Fruit fly (Drosophila melanogaster) whole organism, embryonic: ENCODE measurements around the gene CG13603.

Experiments
- ATbp ChIP-seq: fragments of 200-800 bp; sonication (Bioruptor generic); optimal IDR thresholded peaks from 2 replicates; lab custom pipeline; 2017; ENCODE audit warnings: missing biosample characterization, mild to moderate bottlenecking, missing genetic modification characterization, missing genetic modification reagents
- Aef1 ChIP-seq: fragments of 200-800 bp; sonication (Bioruptor generic); IDR thresholded peaks from 3 replicates; pipeline ENCODE4 v1.3.6; 2022; ENCODE audit warnings: missing biosample characterization, missing genetic modification characterization
- Awh ChIP-seq: fragments of 200-800 bp; sonication (Bioruptor generic); IDR thresholded peaks from 2 replicates; pipeline ENCODE4, ENCODE4 v1.3.6; 2022; ENCODE audit warnings: missing biosample characterization, missing genetic modification characterization
- B-H2 ChIP-seq: fragments of 200-800 bp; sonication (Bioruptor generic); optimal IDR thresholded peaks from 2 replicates; lab custom pipeline; 2018; ENCODE audit warnings: missing biosample characterization, mild to moderate bottlenecking, missing genetic modification characterization
- CG10431 ChIP-seq: fragments of 200-800 bp; sonication (Bioruptor generic); optimal IDR thresholded peaks from 3 replicates; lab custom pipeline; 2018; ENCODE audit warnings: missing biosample characterization, mild to moderate bottlenecking, missing genetic modification characterization
- CG10543 ChIP-seq: fragments of 200-800 bp; sonication (Bioruptor generic); optimal IDR thresholded peaks from 3 replicates; lab custom pipeline; 2017; ENCODE audit warnings: missing biosample characterization, mild to moderate bottlenecking, missing genetic modification characterization, moderate library complexity
- CG10565 ChIP-seq: fragments of 200-800 bp; sonication (Bioruptor generic); optimal IDR thresholded peaks from 3 replicates; lab custom pipeline; 2016; ENCODE audit warnings: missing biosample characterization, mild to moderate bottlenecking, missing genetic modification characterization
- CG11247 ChIP-seq: fragments of 200-800 bp; sonication (Bioruptor generic); IDR thresholded peaks from 2 replicates; pipeline ENCODE4 v1.3.6; 2022; ENCODE audit warnings: missing biosample characterization, missing genetic modification characterization
- CG11723 ChIP-seq: fragments of 200-800 bp; sonication (Bioruptor generic); optimal IDR thresholded peaks from 2 replicates; lab custom pipeline; 2017; ENCODE audit warnings: missing biosample characterization, mild to moderate bottlenecking, missing genetic modification characterization
- CG12071 ChIP-seq: fragments of 200-800 bp; sonication (Bioruptor generic); optimal IDR thresholded peaks from 3 replicates; lab custom pipeline; 2018; ENCODE audit warnings: missing biosample characterization, mild to moderate bottlenecking, missing genetic modification characterization
- CG13424 ChIP-seq: fragments of 200-800 bp; sonication (Bioruptor generic); optimal IDR thresholded peaks from 2 replicates; lab custom pipeline; 2019; ENCODE audit warnings: missing biosample characterization, mild to moderate bottlenecking, missing genetic modification characterization, moderate library complexity
- CG14710 ChIP-seq: fragments of 200-800 bp; sonication (Bioruptor generic); optimal IDR thresholded peaks from 3 replicates; lab custom pipeline; 2019; ENCODE audit warnings: missing biosample characterization, mild to moderate bottlenecking, missing genetic modification characterization, moderate library complexity
- CG14965 ChIP-seq: fragments of 200-800 bp; sonication (Bioruptor generic); optimal IDR thresholded peaks from 2 replicates; lab custom pipeline; 2016; ENCODE audit warnings: missing biosample characterization, missing genetic modification characterization, borderline replicate concordance
- CG15011 ChIP-seq: fragments of 200-800 bp; sonication (Bioruptor generic); optimal IDR thresholded peaks from 3 replicates; lab custom pipeline; 2018; ENCODE audit warnings: missing biosample characterization, mild to moderate bottlenecking, missing genetic modification characterization
- CG15514 ChIP-seq: fragments of 200-800 bp; sonication (Bioruptor generic); optimal IDR thresholded peaks from 3 replicates; lab custom pipeline; 2017; ENCODE audit warnings: missing biosample characterization, missing genetic modification characterization, mild to moderate bottlenecking, moderate library complexity, missing genetic modification reagents
- CG1602 ChIP-seq: fragments of 200-800 bp; sonication (Bioruptor generic); optimal IDR thresholded peaks from 3 replicates; lab custom pipeline; 2016; ENCODE audit warnings: missing biosample characterization, missing genetic modification characterization
- CG17612 ChIP-seq: fragments of 200-800 bp; sonication (Bioruptor generic); IDR thresholded peaks from 2 replicates; pipeline ENCODE4 v1.3.6; 2022; ENCODE audit warnings: missing biosample characterization, missing genetic modification characterization
- CG17912 ChIP-seq: fragments of 200-800 bp; sonication (Bioruptor generic); optimal IDR thresholded peaks from 2 replicates; lab custom pipeline; 2018; ENCODE audit warnings: missing biosample characterization, mild to moderate bottlenecking, missing genetic modification characterization
- CG2199 ChIP-seq: fragments of 200-800 bp; sonication (Bioruptor generic); IDR thresholded peaks from 3 replicates; pipeline ENCODE4 v1.3.6; 2022; ENCODE audit warnings: missing biosample characterization, missing genetic modification characterization
- CG3407 ChIP-seq: fragments of 200-800 bp; sonication (Bioruptor generic); optimal IDR thresholded peaks from 2 replicates; lab custom pipeline; 2018; ENCODE audit warnings: missing biosample characterization, mild to moderate bottlenecking, missing genetic modification characterization
- CG6683 ChIP-seq: fragments of 200-800 bp; sonication (Bioruptor generic); optimal IDR thresholded peaks from 2 replicates; lab custom pipeline; 2017; ENCODE audit warnings: missing biosample characterization, mild to moderate bottlenecking, missing genetic modification characterization, missing genetic modification reagents
- CG6791 ChIP-seq: fragments of 200-800 bp; sonication (Bioruptor generic); IDR thresholded peaks from 3 replicates; pipeline ENCODE4 v1.3.6; 2022; ENCODE audit warnings: missing biosample characterization, missing genetic modification characterization; ENCODE audit not compliant: partially characterized antibody
- CG6813 ChIP-seq: fragments of 200-800 bp; sonication (Bioruptor generic); optimal IDR thresholded peaks from 2 replicates; lab custom pipeline; 2017; ENCODE audit warnings: missing biosample characterization, missing genetic modification characterization, mild to moderate bottlenecking, moderate library complexity, missing genetic modification reagents
- CG7271 ChIP-seq: fragments of 200-800 bp; sonication (Bioruptor generic); optimal IDR thresholded peaks from 2 replicates; lab custom pipeline; 2018; ENCODE audit warnings: missing biosample characterization, mild to moderate bottlenecking, missing genetic modification characterization, moderate library complexity
- D ChIP-seq, 2 experiments: fragments of 200-800 bp in 1 of 2; fragments of >200 bp in 1 of 2; sonication (Bioruptor generic) in 1 of 2; optimal IDR thresholded peaks; 2 replicates in 1 of 2; 3 replicates in 1 of 2; lab custom pipeline; 2017; ENCODE audit warnings: mild to moderate bottlenecking in 1 of 2, missing biosample characterization in 1 of 2, missing genetic modification characterization in 1 of 2, missing genetic modification reagents in 1 of 2
- Gsc ChIP-seq: fragments of 200-800 bp; sonication (Bioruptor generic); IDR thresholded peaks from 2 replicates; pipeline ENCODE4 v1.3.6; 2022; ENCODE audit warnings: missing biosample characterization, missing genetic modification characterization
- HmgD ChIP-seq: fragments of 200-800 bp; sonication (Bioruptor generic); optimal IDR thresholded peaks from 3 replicates; lab custom pipeline; 2016; ENCODE audit warnings: missing biosample characterization, missing genetic modification characterization
- Hmx ChIP-seq: fragments of 200-800 bp; sonication (Bioruptor generic); optimal IDR thresholded peaks from 2 replicates; lab custom pipeline; 2016; ENCODE audit warnings: missing biosample characterization, missing genetic modification characterization
- Hr78 ChIP-seq, 2 experiments: fragments of 200-800 bp in 1 of 2; fragments of >200 bp in 1 of 2; sonication (Bioruptor generic) in 1 of 2; optimal IDR thresholded peaks; 2 replicates each; lab custom pipeline; 2017 to 2019; ENCODE audit warnings: missing biosample characterization in 2 of 2, missing genetic modification characterization in 2 of 2, mild to moderate bottlenecking in 1 of 2, moderate library complexity in 1 of 2
- MTF-1 ChIP-seq: fragments of 200-800 bp; sonication (Bioruptor generic); optimal IDR thresholded peaks from 2 replicates; lab custom pipeline; 2018; ENCODE audit warnings: missing biosample characterization, mild to moderate bottlenecking, missing genetic modification characterization, borderline replicate concordance
- Optix ChIP-seq: fragments of 200-800 bp; sonication (Bioruptor generic); IDR thresholded peaks from 3 replicates; pipeline ENCODE4 v1.3.6; 2022; ENCODE audit warnings: missing biosample characterization, missing genetic modification characterization
- Poxn ChIP-seq: fragments of 200-800 bp; sonication (Bioruptor generic); IDR thresholded peaks from 2 replicates; pipeline ENCODE4 v1.3.6; 2022; ENCODE audit warnings: missing biosample characterization, missing genetic modification characterization
- dimm ChIP-seq: fragments of 200-800 bp; sonication (Bioruptor generic); IDR thresholded peaks from 2 replicates; pipeline ENCODE4 v1.3.6; 2022; ENCODE audit warnings: missing biosample characterization, missing genetic modification characterization
- dpn ChIP-seq, 2 experiments: fragments of 200-800 bp; sonication (Bioruptor generic); optimal IDR thresholded peaks; 3 replicates each; lab custom pipeline; 2016; ENCODE audit warnings: missing biosample characterization in 2 of 2, missing genetic modification characterization in 2 of 2
- ewg ChIP-seq: fragments of 200-800 bp; sonication (Bioruptor generic); optimal IDR thresholded peaks from 3 replicates; lab custom pipeline; 2017; ENCODE audit warnings: mild to moderate bottlenecking, missing biosample characterization, missing genetic modification reagents, missing genetic modification characterization
- exex ChIP-seq: fragments of 200-800 bp; sonication (Bioruptor generic); optimal IDR thresholded peaks from 4 replicates; lab custom pipeline; 2018; ENCODE audit warnings: missing biosample characterization, mild to moderate bottlenecking, missing genetic modification characterization, moderate library complexity
- eyg ChIP-seq: fragments of 200-800 bp; sonication (Bioruptor generic); optimal IDR thresholded peaks from 3 replicates; lab custom pipeline; 2016; ENCODE audit warnings: missing biosample characterization, missing genetic modification characterization
- fd3F ChIP-seq: fragments of 200-800 bp; sonication (Bioruptor generic); optimal IDR thresholded peaks from 2 replicates; lab custom pipeline; 2018; ENCODE audit warnings: missing biosample characterization, mild to moderate bottlenecking, missing genetic modification characterization, moderate library complexity
- fd64A ChIP-seq: fragments of 200-800 bp; sonication (Bioruptor generic); optimal IDR thresholded peaks from 3 replicates; lab custom pipeline; 2018; ENCODE audit warnings: missing biosample characterization, mild to moderate bottlenecking, missing genetic modification characterization
- fru ChIP-seq: fragments of >200 bp; optimal IDR thresholded peaks from 2 replicates; lab custom pipeline; 2017
- hth ChIP-seq: fragments of >200 bp; optimal IDR thresholded peaks from 2 replicates; lab custom pipeline; 2017; ENCODE audit warnings: inconsistent platforms
- kni ChIP-seq: fragments of 200-800 bp; sonication (Bioruptor generic); optimal IDR thresholded peaks from 3 replicates; lab custom pipeline; 2017; ENCODE audit warnings: mild to moderate bottlenecking, missing biosample characterization, missing genetic modification reagents, missing genetic modification characterization
- lab ChIP-seq: fragments of 200-800 bp; sonication (Bioruptor generic); optimal IDR thresholded peaks from 3 replicates; lab custom pipeline; 2017; ENCODE audit warnings: missing biosample characterization, missing genetic modification characterization, mild to moderate bottlenecking, moderate library complexity, missing genetic modification reagents
- mirr ChIP-seq: fragments of 200-800 bp; sonication (Bioruptor generic); optimal IDR thresholded peaks from 3 replicates; lab custom pipeline; 2018; ENCODE audit warnings: missing biosample characterization, mild to moderate bottlenecking, missing genetic modification characterization
- nau ChIP-seq: fragments of 200-800 bp; sonication (Bioruptor generic); optimal IDR thresholded peaks from 3 replicates; lab custom pipeline; 2017; ENCODE audit warnings: missing biosample characterization, mild to moderate bottlenecking, missing genetic modification characterization, missing genetic modification reagents
- nerfin-1 ChIP-seq: fragments of 200-800 bp; sonication (Bioruptor generic); optimal IDR thresholded peaks from 3 replicates; lab custom pipeline; 2019; ENCODE audit warnings: missing biosample characterization, mild to moderate bottlenecking, missing genetic modification characterization, moderate library complexity
- odd ChIP-seq: fragments of 200-800 bp; sonication (Bioruptor generic); optimal IDR thresholded peaks from 2 replicates; lab custom pipeline; 2017; ENCODE audit warnings: missing biosample characterization, mild to moderate bottlenecking, missing genetic modification characterization
- sr ChIP-seq: fragments of 200-800 bp; sonication (Bioruptor generic); IDR thresholded peaks from 3 replicates; pipeline ENCODE4 v1.3.6; 2022; ENCODE audit warnings: missing biosample characterization, missing genetic modification characterization
- stc ChIP-seq: fragments of 200-800 bp; sonication (Bioruptor generic); IDR thresholded peaks from 2 replicates; pipeline ENCODE4 v1.3.6; 2022; ENCODE audit warnings: missing biosample characterization, missing genetic modification characterization
- tap ChIP-seq: fragments of 200-800 bp; optimal IDR thresholded peaks from 3 replicates; lab custom pipeline; 2019; ENCODE audit warnings: missing biosample characterization, mild to moderate bottlenecking, missing genetic modification characterization, moderate library complexity

CG13603 gene

dm6 chr3R:23947002-23947401 lies 39.4 kb downstream of the CG13603 start (continued):
- TF ChIP-seq CG17912 (GFP tag; lab: Kevin White, UChicago) (peak; percentile 70), exex (tag; lab: Kevin White, UChicago) (peak; percentile 8), Aef1 (no peak), mirr (GFP tag; lab: Kevin White, UChicago) (peak; percentile 65), kni (GFP tag; lab: Kevin White, UChicago) (peak; percentile 81), eyg (GFP tag; lab: Kevin White, UChicago) (no peak), CG3407 (peak; percentile 45), Hr78 (GFP tag; optimal IDR thresholded peaks at IDR 0.05; lab: Kevin White, UChicago) (peak in 1 of 2 experiments; percentile 39), CG6683 (no peak), CG10543 (GFP tag; lab: Kevin White, UChicago) (peak; percentile 8), dpn (GFP tag; optimal IDR thresholded peaks at IDR 0.05; lab: Kevin White, UChicago) (no peak), tap (peak; percentile 12), CG12071 (GFP tag; lab: Kevin White, UChicago) (peak; percentile 66), D (optimal IDR thresholded peaks at IDR 0.05; lab: Kevin White, UChicago) (no peak), D (GFP tag; optimal IDR thresholded peaks at IDR 0.05; lab: Kevin White, UChicago) (peak; percentile 27), fru (lab: Kevin White, UChicago) (no peak), nerfin-1 (tag; lab: Kevin White, UChicago) (no peak), B-H2 (GFP tag; lab: Kevin White, UChicago) (no peak), CG10431 (peak; percentile 55), CG2199 (GFP tag; lab: Robert Waterston, UW) (no peak), odd (GFP tag; lab: Kevin White, UChicago) (peak; percentile 41), CG6813 (GFP tag; lab: Kevin White, UChicago) (peak; percentile 55), ewg (GFP tag; lab: Kevin White, UChicago) (peak; percentile 1), Awh (GFP tag; lab: Robert Waterston, UW) (peak; percentile 32; the same call in 1 of the 2 replicates), CG7271 (tag; lab: Kevin White, UChicago) (no peak), fd3F (GFP tag; lab: Kevin White, UChicago) (no peak), CG15011 (GFP tag; lab: Kevin White, UChicago) (no peak), MTF-1 (GFP tag; lab: Kevin White, UChicago) (peak; percentile 24), Hmx (no peak), CG10565 (no peak), sr (GFP tag; lab: Robert Waterston, UW) (no peak), dimm (GFP tag; lab: Robert Waterston, UW) (no peak), HmgD (GFP tag; lab: Kevin White, UChicago) (no peak), CG17612 (GFP tag; lab: Robert Waterston, UW) (no peak), CG15514 (no peak), Poxn (GFP tag; lab: Robert Waterston, UW) (no peak), hth (lab: Kevin White, UChicago) (no peak), CG1602 (GFP tag; lab: Kevin White, UChicago) (no peak), CG11247 (peak; percentile 40; the same call in 1 of the 2 replicates), CG13424 (peak; percentile 31), Optix (GFP tag; lab: Robert Waterston, UW) (no peak), fd64A (GFP tag; lab: Kevin White, UChicago) (peak; percentile 56), lab (GFP tag; lab: Kevin White, UChicago) (peak; percentile 32), ATbp (GFP tag; lab: Kevin White, UChicago) (peak; percentile 81), Gsc (GFP tag; lab: Robert Waterston, UW) (no peak), CG6791 (GFP tag; lab: Robert Waterston, UW) (no peak), CG11723 (GFP tag; lab: Kevin White, UChicago) (peak; percentile 4), nau (GFP tag; lab: Kevin White, UChicago) (no peak), stc (GFP tag; lab: Robert Waterston, UW) (peak; percentile 33; the same call in 1 of the 2 replicates), CG14710 (tag; lab: Kevin White, UChicago) (peak; percentile 14), CG14965 (GFP tag; lab: Kevin White, UChicago) (no peak)
